Worm (Caenorhabditis elegans): ENCODE data around the gene nlp-21.

nlp-21 gene

ce11 chrIII:11372199-11372938, 20.7 kb downstream of the nlp-21 start:
- TF ChIP-seq nhr-84 (tag; optimal IDR thresholded peaks at IDR 0.05) (no peak), snpc-4 (tag; optimal IDR thresholded peaks at IDR 0.05) (peak; percentile 89), efl-1 (optimal IDR thresholded peaks at IDR 0.05) (no peak), efl-1 (GFP tag; optimal IDR thresholded peaks at IDR 0.05 in 1 of 2) (peak in 1 of 2 experiments; percentile 84)

- TF ChIP-seq nhr-12 (tag; optimal IDR thresholded peaks at IDR 0.05): no peak
- TF ChIP-seq F16B12.6 (tag; optimal IDR thresholded peaks at IDR 0.05): no peak
- no peak for TF ChIP-seq egl-13 (tag; optimal IDR thresholded peaks at IDR 0.05)
- TF ChIP-seq nhr-19 (GFP tag; conservative IDR thresholded peaks at IDR 0.05): no peak
- no peak for TF ChIP-seq rnt-1 (tag; optimal IDR thresholded peaks at IDR 0.05)
- TF ChIP-seq lin-14 (GFP tag; optimal IDR thresholded peaks at IDR 0.05): no peak
Observed at ce11 chrIII:11371688-11372087, 21.4 kb downstream of the nlp-21 start, which contains the start of gene tba-7. tba-7 (minus strand) TSS chrIII:11371788.

ce11 chrIII:11371236-11371635, 21.8 kb downstream of the nlp-21 start:
- TF ChIP-seq irx-1 (tag; optimal IDR thresholded peaks at IDR 0.05) (peak; percentile 60), hlh-17 (GFP tag; optimal IDR thresholded peaks at IDR 0.05; ENCODE audit: borderline replicate concordance) (no peak), nhr-28 (tag; optimal IDR thresholded peaks at IDR 0.05) (no peak), swsn-7 (tag; optimal IDR thresholded peaks at IDR 0.05) (peak; percentile 57), sptf-1 (tag; optimal IDR thresholded peaks at IDR 0.05) (no peak), hpl-2 (GFP tag; optimal IDR thresholded peaks at IDR 0.05) (no peak), nhr-19 (GFP tag; conservative IDR thresholded peaks at IDR 0.05) (peak; percentile 69), egl-27 (tag; optimal IDR thresholded peaks at IDR 0.05) (no peak), hlh-4 (tag; optimal IDR thresholded peaks at IDR 0.05) (no peak), elt-3 (tag; optimal IDR thresholded peaks at IDR 0.05) (peak in 1 of 6 experiments; percentile 10), snu-23 (GFP tag; optimal IDR thresholded peaks at IDR 0.05) (peak; percentile 78), fkh-8 (tag; optimal IDR thresholded peaks at IDR 0.05) (peak; percentile 51), C16A3.4 (tag; optimal IDR thresholded peaks at IDR 0.05) (peak; percentile 73), ces-1 (GFP tag; optimal IDR thresholded peaks at IDR 0.05) (no peak), rnt-1 (tag; optimal IDR thresholded peaks at IDR 0.05) (peak; percentile 81), isw-1 (GFP tag; IDR thresholded peaks at IDR 0.05) (peak; percentile 42), jun-1 (tag; optimal IDR thresholded peaks at IDR 0.05) (no peak), egl-13 (tag; optimal IDR thresholded peaks at IDR 0.05) (peak; percentile 55), zag-1 (tag; optimal IDR thresholded peaks at IDR 0.05) (no peak), vab-15 (tag; optimal IDR thresholded peaks at IDR 0.05) (peak; percentile 55), nhr-47 (tag; optimal IDR thresholded peaks at IDR 0.05) (peak; percentile 82), lin-15B (tag; optimal IDR thresholded peaks at IDR 0.05) (no peak), mep-1 (tag; optimal IDR thresholded peaks at IDR 0.05) (peak; percentile 60), pag-3 (tag; optimal IDR thresholded peaks at IDR 0.05; ENCODE audit: borderline replicate concordance, insufficient read depth) (no peak), skn-1 (tag; optimal IDR thresholded peaks at IDR 0.05) (peak; percentile 33), unc-130 (tag; optimal IDR thresholded peaks at IDR 0.05) (no peak), mef-2 (tag; optimal IDR thresholded peaks at IDR 0.05) (no peak), aha-1 (tag; optimal IDR thresholded peaks at IDR 0.05) (no peak), ets-5 (GFP tag; IDR thresholded peaks at IDR 0.05) (no peak), mab-9 (GFP tag; IDR thresholded peaks at IDR 0.05) (no peak), elt-2 (tag; optimal IDR thresholded peaks at IDR 0.05) (peak; percentile 45), lin-39 (tag; optimal IDR thresholded peaks at IDR 0.05) (peak; percentile 1), ztf-11 (tag; optimal IDR thresholded peaks at IDR 0.05) (peak in 1 of 2 experiments; percentile 53), sup-37 (GFP tag; optimal IDR thresholded peaks at IDR 0.05) (no peak), unc-62 (GFP tag; optimal IDR thresholded peaks at IDR 0.05) (no peak), nhr-11 (tag; optimal IDR thresholded peaks at IDR 0.05) (no peak), efl-3 (GFP tag; optimal IDR thresholded peaks at IDR 0.05) (no peak), blmp-1 (tag; optimal IDR thresholded peaks at IDR 0.05) (no peak), ceh-8 (GFP tag; optimal IDR thresholded peaks at IDR 0.05) (no peak), C04F5.9 (tag; optimal IDR thresholded peaks at IDR 0.05) (no peak), zip-4 (GFP tag; optimal IDR thresholded peaks at IDR 0.05) (peak; percentile 36)

All from whole organism, L1 larva.